Worm (Caenorhabditis elegans) whole organism, mixed stage, embryonic: ENCODE results near the gene ccg-1.

ENCODE experiments used
- ham-2 ChIP-seq: fragments of 200-800 bp; sonication (Bioruptor generic); optimal IDR thresholded peaks from 2 replicates; lab custom pipeline; 2018; ENCODE audit warnings: mild to moderate bottlenecking, missing genetic modification characterization, missing compliant biosample characterization
- nhr-28 ChIP-seq: fragments of 150-350 bp; optimal IDR thresholded peaks from 2 replicates; lab custom pipeline; 2014; ENCODE audit warnings: missing biosample characterization, missing genetic modification characterization
- pha-4 ChIP-seq: fragments of 150-350 bp; optimal IDR thresholded peaks from 2 replicates; lab custom pipeline; 2018; ENCODE audit warnings: missing biosample characterization, missing genetic modification reagents, missing genetic modification characterization
- unc-39 ChIP-seq: fragments of 150-350 bp; optimal IDR thresholded peaks from 2 replicates; lab custom pipeline; 2014; ENCODE audit warnings: missing biosample characterization, missing genetic modification characterization
- zip-8 ChIP-seq: fragments of 150-350 bp; optimal IDR thresholded peaks from 2 replicates; lab custom pipeline; 2014; ENCODE audit warnings: missing biosample characterization, missing genetic modification characterization

DNA sequence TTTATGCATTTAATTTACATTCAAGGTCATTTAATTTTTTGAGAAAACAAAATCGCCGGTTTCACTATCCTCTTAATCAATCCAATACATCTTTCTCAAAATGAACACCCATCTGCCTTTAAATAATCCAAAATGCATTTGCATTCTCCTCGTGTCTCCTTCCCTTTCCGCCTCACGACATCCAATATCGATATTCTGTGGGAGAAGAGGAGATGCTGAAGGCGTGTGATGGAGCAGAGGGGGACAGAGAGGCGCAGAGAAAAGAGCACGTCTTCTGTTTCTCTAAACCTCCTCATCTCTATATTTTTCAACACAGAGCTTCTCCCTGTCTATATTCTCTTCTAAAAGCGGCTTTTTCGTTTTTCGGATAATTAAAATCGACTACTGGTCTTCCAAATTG, 16.1 kb downstream of the ccg-1 start, which contains the start of gene Y73F8A.5:
- no peak for TF ChIP-seq nhr-28
- no peak for TF ChIP-seq pha-4
- no peak for TF ChIP-seq zip-8 (tag; lab: Kevin White, UChicago)
- TF ChIP-seq ham-2 (GFP tag; lab: Kevin White, UChicago), result no peak
- TF ChIP-seq unc-39 (tag; lab: Kevin White, UChicago), result no peak
